Worm (Caenorhabditis elegans) whole organism, L3 larva: ENCODE results near the gene aex-2.

Source experiments
- R02D3.7 ChIP-seq: fragments of 150-350 bp; optimal IDR thresholded peaks from 2 replicates; lab custom pipeline; 2014; ENCODE audit warnings: missing biosample characterization, missing genetic modification characterization
- daf-12 ChIP-seq: fragments of 150-350 bp; optimal IDR thresholded peaks from 2 replicates; lab custom pipeline; 2014; ENCODE audit warnings: missing biosample characterization, missing genetic modification reagents, missing genetic modification characterization
- elt-3 ChIP-seq, 3 experiments: fragments of 150-350 bp in 1 of 3; sonication (generic microtip) in 2 of 3; optimal IDR thresholded peaks; 2 replicates in 2 of 3; 4 replicates in 1 of 3; lab custom pipeline; 2014 to 2017; ENCODE audit warnings: missing biosample characterization in 3 of 3, missing genetic modification characterization in 3 of 3
- nhr-11 ChIP-seq: fragments of 150-350 bp; optimal IDR thresholded peaks from 2 replicates; lab custom pipeline; 2014; ENCODE audit warnings: missing biosample characterization, missing genetic modification characterization
- nhr-237 ChIP-seq: fragments of 150-350 bp; optimal IDR thresholded peaks from 2 replicates; lab custom pipeline; 2014; ENCODE audit warnings: missing biosample characterization, missing genetic modification characterization
- pha-4 ChIP-seq: fragments of 150-350 bp; optimal IDR thresholded peaks from 2 replicates; lab custom pipeline; 2014; ENCODE audit warnings: missing biosample characterization, missing genetic modification reagents, missing genetic modification characterization
- snpc-4 ChIP-seq: fragments of 150-350 bp; optimal IDR thresholded peaks from 2 replicates; lab custom pipeline; 2014; ENCODE audit warnings: missing biosample characterization, missing genetic modification characterization
- tbx-2 ChIP-seq: sonication (generic microtip); optimal IDR thresholded peaks from 2 replicates; lab custom pipeline; 2016; ENCODE audit warnings: mild to moderate bottlenecking, missing genetic modification characterization, missing compliant biosample characterization
- zag-1 ChIP-seq: fragments of 150-350 bp; optimal IDR thresholded peaks from 2 replicates; lab custom pipeline; 2014; ENCODE audit warnings: missing biosample characterization, missing genetic modification characterization

ce11 chrX:9665944-9666343, 13.0 kb upstream of the aex-2 start:
- no peak for TF ChIP-seq R02D3.7
- TF ChIP-seq zag-1 = no peak
- TF ChIP-seq snpc-4 (tag; lab: Kevin White, UChicago) = no peak
- TF ChIP-seq nhr-237 (tag; lab: Kevin White, UChicago) = no peak
- TF ChIP-seq pha-4 (tag; lab: Kevin White, UChicago) = no peak
- no peak for TF ChIP-seq elt-3 (tag; optimal IDR thresholded peaks at IDR 0.05; lab: Kevin White, UChicago)
- TF ChIP-seq tbx-2 = no peak
- no peak for TF ChIP-seq nhr-11 (tag; lab: Kevin White, UChicago)
- no peak for TF ChIP-seq daf-12 (tag; lab: Kevin White, UChicago)
